Fruit fly (Drosophila melanogaster) whole organism, adult: ENCODE data around the gene CG34398.

Source experiments
- CG11617 ChIP-seq: fragments of 200-800 bp; sonication (Bioruptor generic); optimal IDR thresholded peaks from 2 replicates; lab custom pipeline; 2017; ENCODE audit warnings: mild to moderate bottlenecking, missing biosample characterization, missing genetic modification reagents, missing genetic modification characterization
- CG12768 ChIP-seq: fragments of 200-800 bp; sonication (Bioruptor generic); optimal IDR thresholded peaks from 2 replicates; lab custom pipeline; 2017; ENCODE audit warnings: missing biosample characterization, missing genetic modification characterization, mild to moderate bottlenecking, moderate library complexity, missing genetic modification reagents
- CG14711 ChIP-seq: fragments of 200-800 bp; sonication (Bioruptor generic); optimal IDR thresholded peaks from 2 replicates; lab custom pipeline; 2018; ENCODE audit warnings: missing biosample characterization, mild to moderate bottlenecking, missing genetic modification characterization, moderate library complexity
- CG1620 ChIP-seq: fragments of 200-800 bp; sonication (Bioruptor generic); optimal IDR thresholded peaks from 2 replicates; lab custom pipeline; 2016; ENCODE audit warnings: missing biosample characterization, missing genetic modification characterization
- CG33017 ChIP-seq: fragments of 200-800 bp; sonication (Bioruptor generic); optimal IDR thresholded peaks from 2 replicates; lab custom pipeline; 2018; ENCODE audit warnings: missing biosample characterization, mild to moderate bottlenecking, missing genetic modification characterization, moderate library complexity
- CG5204 ChIP-seq: fragments of 200-800 bp; sonication (Bioruptor generic); optimal IDR thresholded peaks from 2 replicates; lab custom pipeline; 2016; ENCODE audit warnings: missing biosample characterization, missing genetic modification characterization
- CG7045 ChIP-seq: fragments of 200-800 bp; sonication (Bioruptor generic); optimal IDR thresholded peaks from 2 replicates; lab custom pipeline; 2017; ENCODE audit warnings: missing biosample characterization, mild to moderate bottlenecking, missing genetic modification characterization
- CG7101 ChIP-seq: fragments of 200-800 bp; sonication (Bioruptor generic); optimal IDR thresholded peaks from 2 replicates; lab custom pipeline; 2018; ENCODE audit warnings: missing biosample characterization, mild to moderate bottlenecking, missing genetic modification characterization, moderate library complexity
- Clk ChIP-seq: fragments of 200-800 bp; sonication (Bioruptor generic); optimal IDR thresholded peaks from 2 replicates; lab custom pipeline; 2017; ENCODE audit warnings: missing biosample characterization, missing genetic modification characterization
- Crg-1 ChIP-seq: fragments of 200-800 bp; sonication (Bioruptor generic); optimal IDR thresholded peaks from 2 replicates; lab custom pipeline; 2016; ENCODE audit warnings: missing biosample characterization, missing genetic modification characterization
- Hr96 ChIP-seq: fragments of 200-800 bp; sonication (Bioruptor generic); optimal IDR thresholded peaks from 2 replicates; lab custom pipeline; 2016; ENCODE audit warnings: missing biosample characterization, missing genetic modification characterization
- Mnt ChIP-seq: fragments of 200-800 bp; sonication (Bioruptor generic); optimal IDR thresholded peaks from 2 replicates; lab custom pipeline; 2016; ENCODE audit warnings: missing biosample characterization, mild to moderate bottlenecking, missing genetic modification characterization
- bab1 ChIP-seq: fragments of 200-800 bp; sonication (Bioruptor generic); optimal IDR thresholded peaks from 3 replicates; lab custom pipeline; 2019; ENCODE audit warnings: missing biosample characterization, mild to moderate bottlenecking, missing genetic modification characterization, moderate library complexity
- cic ChIP-seq: fragments of 200-800 bp; sonication (Bioruptor generic); optimal IDR thresholded peaks from 2 replicates; lab custom pipeline; 2017; ENCODE audit warnings: missing biosample characterization, mild to moderate bottlenecking, missing genetic modification characterization, moderate library complexity
- cnc ChIP-seq, 2 experiments: fragments of >200 bp; optimal IDR thresholded peaks; 2 replicates each; lab custom pipeline; 2017
- kay ChIP-seq: fragments of 200-800 bp; sonication (Bioruptor generic); peaks from one replicate; lab custom pipeline; 2016; ENCODE audit warnings: missing biosample characterization, missing genetic modification characterization, borderline replicate concordance
- ovo ChIP-seq: fragments of 200-800 bp; sonication (Bioruptor generic); optimal IDR thresholded peaks from 2 replicates; lab custom pipeline; 2016; ENCODE audit warnings: missing biosample characterization, missing genetic modification characterization
- pad ChIP-seq: fragments of 200-800 bp; sonication (Bioruptor generic); optimal IDR thresholded peaks from 3 replicates; lab custom pipeline; 2017; ENCODE audit warnings: missing biosample characterization, missing genetic modification characterization, mild to moderate bottlenecking, moderate library complexity, missing genetic modification reagents
- tj ChIP-seq: fragments of 200-800 bp; sonication (Bioruptor generic); optimal IDR thresholded peaks from 3 replicates; lab custom pipeline; 2017; ENCODE audit warnings: missing biosample characterization, mild to moderate bottlenecking, missing genetic modification characterization, moderate library complexity
- toe ChIP-seq: fragments of 200-800 bp; sonication (Bioruptor generic); optimal IDR thresholded peaks from 2 replicates; lab custom pipeline; 2016; ENCODE audit warnings: missing biosample characterization, missing genetic modification characterization

Gene CG34398

DNA sequence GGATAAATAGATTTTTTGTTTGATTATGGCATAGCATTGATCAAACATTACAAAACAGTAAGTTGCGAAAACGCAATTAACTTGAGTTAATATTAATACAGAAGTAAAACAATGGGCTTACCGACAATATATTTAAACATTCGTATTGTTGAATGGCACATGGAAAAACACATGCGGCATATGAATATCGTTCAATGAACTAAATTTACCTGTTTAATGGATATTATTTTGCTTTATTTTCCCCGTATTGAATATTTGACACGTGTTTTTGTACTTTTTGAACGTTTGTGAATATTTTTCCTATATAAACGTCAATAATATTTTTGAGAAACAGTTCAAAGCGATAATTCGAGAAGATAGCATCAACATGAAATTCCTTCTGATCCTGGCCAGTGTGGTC lies 7.4 kb upstream of the CG34398 start, which contains the start of gene CG42713:
CG42713 (plus strand) TSS at position 301 of the 400 bp plus-strand sequence.
- TF ChIP-seq Hr96 (GFP tag; lab: Kevin White, UChicago) (no peak), CG1620 (GFP tag; lab: Kevin White, UChicago) (no peak), Mnt (no peak), toe (GFP tag; lab: Kevin White, UChicago) (no peak), CG7101 (tag; lab: Kevin White, UChicago) (no peak), ovo (GFP tag; lab: Kevin White, UChicago) (no peak), CG5204 (no peak), CG7045 (GFP tag; lab: Kevin White, UChicago) (no peak), pad (GFP tag; lab: Kevin White, UChicago) (no peak), tj (GFP tag; lab: Kevin White, UChicago) (no peak), CG12768 (GFP tag; lab: Kevin White, UChicago) (no peak), cnc (optimal IDR thresholded peaks at IDR 0.05; lab: Kevin White, UChicago) (no peak)

DNA sequence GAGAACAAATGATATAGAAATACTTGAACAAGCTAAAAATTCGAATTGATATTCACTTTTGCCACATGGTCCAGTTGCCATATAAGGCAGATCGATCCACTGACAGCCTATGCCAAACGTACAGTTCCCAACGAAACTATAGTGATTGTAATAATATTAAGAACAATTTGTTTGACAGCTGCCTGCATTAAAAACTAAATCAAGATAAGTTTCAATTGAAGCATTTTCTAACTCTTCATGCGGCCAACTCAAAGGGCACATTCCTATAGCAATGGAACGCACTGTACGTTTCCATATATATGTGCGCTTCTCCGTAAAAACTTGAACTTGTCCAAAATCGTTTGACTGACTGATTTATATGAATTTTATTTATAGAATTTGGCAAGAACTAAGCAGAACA lies 4.4 kb upstream of the CG34398 start:
- TF ChIP-seq Hr96 (GFP tag; lab: Kevin White, UChicago): no peak

DNA sequence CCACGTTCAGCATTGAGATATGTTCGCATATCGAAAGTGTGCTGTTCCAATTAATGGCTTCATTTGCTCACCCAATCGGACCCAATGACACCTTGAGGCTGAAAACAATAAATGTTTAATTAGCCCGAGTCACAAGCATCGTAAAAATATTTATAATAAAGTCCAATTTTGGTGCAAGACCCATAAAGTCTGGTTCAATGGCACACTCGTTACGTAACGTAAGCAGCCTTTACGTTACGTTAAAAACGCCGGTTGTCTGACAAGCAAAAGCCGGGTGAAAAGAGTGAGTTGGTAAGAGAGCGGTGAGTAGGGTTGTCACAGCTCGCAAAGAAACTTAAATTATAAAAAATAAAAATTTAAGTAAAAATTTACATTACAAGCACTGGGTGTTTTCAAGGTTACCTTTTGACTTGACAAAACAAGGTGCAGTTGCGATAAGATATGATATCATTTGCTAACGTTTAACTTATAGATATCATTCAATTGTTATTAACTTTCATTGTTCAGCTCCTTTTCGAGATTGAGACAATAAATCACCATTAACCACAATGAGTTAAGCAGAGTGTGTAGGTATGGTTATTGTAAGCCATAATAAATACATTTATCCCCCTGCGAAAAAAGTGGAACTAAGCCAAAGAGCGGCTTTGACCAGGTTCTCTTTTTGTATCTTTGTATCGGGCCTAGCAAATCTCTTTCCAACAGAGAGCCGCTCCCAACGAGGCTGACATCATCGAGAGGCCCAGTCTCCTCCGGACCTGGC lies 452 bp upstream of the CG34398 start:
- TF ChIP-seq CG14711 (tag; lab: Kevin White, UChicago) (peak; percentile 46), CG5204 (peak; percentile 45), CG33017 (tag; lab: Kevin White, UChicago) (peak; percentile 10), Clk (no peak)

DNA sequence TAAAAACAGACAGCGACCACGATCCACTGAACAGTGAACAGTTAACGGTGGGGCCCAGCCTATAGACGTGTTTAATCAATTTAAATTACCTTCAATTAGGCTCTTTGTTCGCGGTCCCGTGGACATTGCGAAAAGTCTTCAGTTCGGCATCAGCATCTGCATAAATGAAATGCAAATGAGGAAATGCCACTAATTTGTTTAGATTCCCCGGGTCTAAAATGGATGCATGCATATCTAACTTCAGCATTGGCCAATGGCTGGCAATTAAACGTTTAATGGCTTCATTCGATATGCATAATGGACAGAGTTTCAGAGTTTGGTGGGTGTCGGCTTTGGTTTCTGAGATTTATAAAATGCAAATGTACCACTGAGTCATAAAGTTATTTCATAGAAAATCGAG lies 3.3 kb downstream of the CG34398 start:
- TF ChIP-seq bab1 (GFP tag; lab: Kevin White, UChicago): no peak
- no peak for TF ChIP-seq Hr96 (GFP tag; lab: Kevin White, UChicago)
- TF ChIP-seq Mnt: no peak
- TF ChIP-seq CG11617: no peak
- no peak for TF ChIP-seq tj (GFP tag; lab: Kevin White, UChicago)
- no peak for TF ChIP-seq CG14711 (tag; lab: Kevin White, UChicago)
- TF ChIP-seq CG7101 (tag; lab: Kevin White, UChicago): no peak
- TF ChIP-seq CG1620 (GFP tag; lab: Kevin White, UChicago): no peak
- TF ChIP-seq CG7045 (GFP tag; lab: Kevin White, UChicago): no peak

DNA sequence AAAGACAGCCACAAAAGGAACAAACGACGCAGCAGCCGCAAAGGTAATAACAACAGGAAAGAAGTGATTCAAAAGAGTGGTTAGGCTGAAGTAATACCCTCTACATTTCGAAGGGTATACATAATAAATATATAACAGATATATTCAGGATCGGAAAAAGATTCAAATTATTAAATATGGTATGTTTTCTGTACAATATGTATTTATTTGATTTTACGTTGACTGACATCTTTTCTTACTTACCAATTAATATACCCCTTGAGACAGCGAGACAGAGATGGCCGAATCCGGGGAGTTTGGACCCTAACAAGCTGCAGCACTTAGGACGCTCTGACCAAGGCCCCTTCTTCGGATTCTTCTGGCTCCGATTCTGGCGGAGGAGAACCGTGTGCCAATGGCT lies 7.7 kb downstream of the CG34398 start:
- TF ChIP-seq CG11617 (no peak), Mnt (no peak), cnc (optimal IDR thresholded peaks at IDR 0.05; lab: Kevin White, UChicago) (no peak), CG12768 (GFP tag; lab: Kevin White, UChicago) (no peak), toe (GFP tag; lab: Kevin White, UChicago) (no peak), Crg-1 (GFP tag; lab: Kevin White, UChicago) (no peak), CG7045 (GFP tag; lab: Kevin White, UChicago) (no peak), CG1620 (GFP tag; lab: Kevin White, UChicago) (no peak), Clk (no peak), Hr96 (GFP tag; lab: Kevin White, UChicago) (no peak), kay (GFP tag; lab: Kevin White, UChicago) (no peak), CG5204 (no peak), CG7101 (tag; lab: Kevin White, UChicago) (no peak), tj (GFP tag; lab: Kevin White, UChicago) (no peak), bab1 (GFP tag; lab: Kevin White, UChicago) (no peak), cic (GFP tag; lab: Kevin White, UChicago) (no peak), ovo (GFP tag; lab: Kevin White, UChicago) (no peak), CG14711 (tag; lab: Kevin White, UChicago) (no peak), pad (GFP tag; lab: Kevin White, UChicago) (no peak), CG33017 (tag; lab: Kevin White, UChicago) (no peak)

DNA sequence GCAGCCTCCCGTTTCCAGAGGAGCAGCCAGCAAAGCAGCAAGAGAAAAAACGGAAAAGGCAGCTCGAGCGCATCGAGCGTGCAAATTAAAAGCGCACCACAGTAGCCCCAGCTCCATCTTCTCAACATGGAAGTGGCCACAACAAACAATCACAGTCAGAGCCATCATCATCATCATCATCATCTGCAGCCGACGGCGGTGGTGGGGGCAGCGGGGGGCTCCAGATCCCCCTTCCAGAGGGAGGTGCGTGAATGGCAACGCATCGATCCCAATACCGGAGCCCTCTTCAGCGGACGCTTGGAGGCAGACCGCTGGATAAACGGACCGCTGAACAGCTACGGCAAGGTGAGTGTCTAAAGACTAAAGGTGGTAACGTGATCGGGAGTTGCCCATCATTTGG lies 17.1 kb downstream of the CG34398 start:
- no peak for TF ChIP-seq tj (GFP tag; lab: Kevin White, UChicago)
- TF ChIP-seq cic (GFP tag; lab: Kevin White, UChicago): no peak

DNA sequence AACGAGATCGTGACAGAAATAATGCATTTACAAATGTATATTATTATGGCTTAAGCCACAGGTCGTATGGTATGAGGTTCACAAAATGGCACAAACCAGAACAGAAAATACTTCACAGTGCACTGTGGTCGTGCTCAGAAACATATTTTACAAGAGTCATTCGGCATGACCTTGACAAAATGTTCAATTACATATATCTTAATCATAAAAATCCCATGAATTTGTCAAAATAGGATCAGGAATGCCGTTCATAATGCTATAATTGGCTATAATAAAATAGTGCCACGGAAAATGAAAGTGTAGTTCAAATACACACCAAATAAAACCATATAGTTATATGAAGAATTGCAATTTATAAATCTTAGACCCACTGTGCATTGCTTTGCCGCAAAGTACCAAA lies 21.1 kb downstream of the CG34398 start:
- TF ChIP-seq CG5204 (no peak), toe (GFP tag; lab: Kevin White, UChicago) (no peak), Mnt (no peak), kay (GFP tag; lab: Kevin White, UChicago) (no peak), bab1 (GFP tag; lab: Kevin White, UChicago) (no peak), pad (GFP tag; lab: Kevin White, UChicago) (no peak), CG33017 (tag; lab: Kevin White, UChicago) (no peak), CG12768 (GFP tag; lab: Kevin White, UChicago) (no peak)
